Fruit fly (Drosophila melanogaster) S2 (cell line): ENCODE results near the gene Vinc.

Experiments used
- CG8478 ChIP-seq: fragments of >200 bp; optimal IDR thresholded peaks from 2 replicates; lab custom pipeline; 2018
- CTCF ChIP-seq, 2 experiments: fragments of >200 bp; optimal IDR thresholded peaks; 2 replicates each; lab custom pipeline; 2018

DNA sequence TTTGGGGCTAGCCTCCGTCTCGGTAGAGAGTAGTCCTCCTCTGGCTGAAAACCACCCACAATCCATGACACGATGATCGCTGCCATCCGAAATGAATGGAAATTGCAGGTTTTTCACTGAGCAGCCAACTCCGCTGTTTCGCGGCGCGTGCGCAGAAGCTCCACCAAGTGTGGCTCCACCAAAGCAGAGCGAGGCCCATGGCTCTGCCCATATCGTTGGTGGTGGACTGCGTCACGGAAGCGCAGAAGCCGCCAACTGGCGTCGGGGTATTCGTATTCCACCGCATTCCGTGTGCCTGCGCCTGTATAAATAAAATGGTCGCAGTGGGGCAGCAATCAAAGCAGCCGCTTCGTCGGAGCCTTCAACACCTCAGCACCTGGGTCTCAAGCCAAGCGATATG, 1.1 kb upstream of the Vinc start, which contains the start of gene CG14052:
- TF ChIP-seq CG8478 (lab: Kevin White, UChicago) (no peak), CTCF (optimal IDR thresholded peaks at IDR 0.05; lab: Kevin White, UChicago) (no peak)
